Worm (Caenorhabditis elegans) whole organism, mixed stage, embryonic: ENCODE results near the gene F55A4.13.

Experiments
- M03D4.4 ChIP-seq: sonication (generic microtip); optimal IDR thresholded peaks from 2 replicates; lab custom pipeline; 2017; ENCODE audit warnings: mild to moderate bottlenecking, missing genetic modification characterization, missing compliant biosample characterization
- bed-3 ChIP-seq: fragments of 200-800 bp; sonication (Bioruptor generic); optimal IDR thresholded peaks from 3 replicates; lab custom pipeline; 2018; ENCODE audit warnings: mild to moderate bottlenecking, missing genetic modification characterization, moderate library complexity, missing compliant biosample characterization
- ceh-39 ChIP-seq: fragments of 150-350 bp; optimal IDR thresholded peaks from 2 replicates; lab custom pipeline; 2014; ENCODE audit warnings: missing biosample characterization, missing genetic modification characterization
- ceh-83 ChIP-seq: fragments of 200-800 bp; sonication (Bioruptor generic); optimal IDR thresholded peaks from 2 replicates; lab custom pipeline; 2018; ENCODE audit warnings: mild to moderate bottlenecking, missing genetic modification characterization, missing compliant biosample characterization
- ces-1 ChIP-seq: fragments of 150-350 bp; optimal IDR thresholded peaks from 2 replicates; lab custom pipeline; 2014; ENCODE audit warnings: missing biosample characterization, missing genetic modification reagents, missing genetic modification characterization
- cnd-1 ChIP-seq: fragments of 200-800 bp; sonication (Bioruptor generic); optimal IDR thresholded peaks from 2 replicates; lab custom pipeline; 2018; ENCODE audit warnings: mild to moderate bottlenecking, missing genetic modification characterization, missing compliant biosample characterization
- drap-1 ChIP-seq: fragments of 200-800 bp; sonication (Bioruptor generic); optimal IDR thresholded peaks from 3 replicates; lab custom pipeline; 2018; ENCODE audit warnings: mild to moderate bottlenecking, missing genetic modification characterization, missing compliant biosample characterization
- elt-1 ChIP-seq: sonication (generic microtip); optimal IDR thresholded peaks from 2 replicates; lab custom pipeline; 2017; ENCODE audit warnings: missing genetic modification characterization, mild to moderate bottlenecking, missing compliant biosample characterization, antibody characterized with exemption, moderate library complexity, borderline replicate concordance; ENCODE audit not compliant: insufficient read depth
- flh-1 ChIP-seq: fragments of 200-800 bp; sonication (Bioruptor generic); optimal IDR thresholded peaks from 2 replicates; lab custom pipeline; 2018; ENCODE audit warnings: mild to moderate bottlenecking, missing genetic modification characterization, moderate library complexity, missing compliant biosample characterization
- ham-2 ChIP-seq: fragments of 200-800 bp; sonication (Bioruptor generic); optimal IDR thresholded peaks from 2 replicates; lab custom pipeline; 2018; ENCODE audit warnings: mild to moderate bottlenecking, missing genetic modification characterization, missing compliant biosample characterization
- hlh-1 ChIP-seq: fragments of 150-350 bp; optimal IDR thresholded peaks from 2 replicates; lab custom pipeline; 2014; ENCODE audit warnings: missing biosample characterization, missing genetic modification reagents, missing genetic modification characterization
- lin-13 ChIP-seq: fragments of 150-350 bp; optimal IDR thresholded peaks from 2 replicates; lab custom pipeline; 2014; ENCODE audit warnings: missing biosample characterization, missing genetic modification characterization
- lsy-2 ChIP-seq: fragments of 150-350 bp; optimal IDR thresholded peaks from 2 replicates; lab custom pipeline; 2014; ENCODE audit warnings: missing biosample characterization, missing genetic modification characterization
- mep-1 ChIP-seq: fragments of 150-350 bp; optimal IDR thresholded peaks from 2 replicates; lab custom pipeline; 2017; ENCODE audit warnings: missing biosample characterization, missing genetic modification reagents, missing genetic modification characterization, inconsistent platforms
- mls-2 ChIP-seq: sonication (generic microtip); optimal IDR thresholded peaks from 2 replicates; lab custom pipeline; 2016; ENCODE audit warnings: mild to moderate bottlenecking, missing genetic modification characterization, moderate library complexity, missing compliant biosample characterization
- nhr-28 ChIP-seq: fragments of 150-350 bp; optimal IDR thresholded peaks from 2 replicates; lab custom pipeline; 2014; ENCODE audit warnings: missing biosample characterization, missing genetic modification characterization
- nhr-76 ChIP-seq: sonication (generic microtip); optimal IDR thresholded peaks from 2 replicates; lab custom pipeline; 2017; ENCODE audit warnings: missing biosample characterization, missing genetic modification characterization
- pha-4 ChIP-seq: fragments of 150-350 bp; optimal IDR thresholded peaks from 2 replicates; lab custom pipeline; 2018; ENCODE audit warnings: missing biosample characterization, missing genetic modification reagents, missing genetic modification characterization
- sem-2 ChIP-seq: fragments of 200-800 bp; sonication (Bioruptor generic); optimal IDR thresholded peaks from 2 replicates; lab custom pipeline; 2018; ENCODE audit warnings: mild to moderate bottlenecking, missing genetic modification characterization, missing compliant biosample characterization
- sptf-1 ChIP-seq: sonication (generic microtip); optimal IDR thresholded peaks from 2 replicates; lab custom pipeline; 2017; ENCODE audit warnings: mild to moderate bottlenecking, missing genetic modification characterization, moderate library complexity, missing compliant biosample characterization
- tbx-8 ChIP-seq: fragments of 200-800 bp; sonication (Bioruptor generic); optimal IDR thresholded peaks from 2 replicates; lab custom pipeline; 2018; ENCODE audit warnings: mild to moderate bottlenecking, missing genetic modification characterization, moderate library complexity, missing compliant biosample characterization
- unc-120 ChIP-seq: sonication (generic microtip); optimal IDR thresholded peaks from 2 replicates; lab custom pipeline; 2017; ENCODE audit warnings: missing genetic modification characterization, missing compliant biosample characterization; ENCODE audit not compliant: poor library complexity, severe bottlenecking
- unc-39 ChIP-seq: fragments of 150-350 bp; optimal IDR thresholded peaks from 2 replicates; lab custom pipeline; 2014; ENCODE audit warnings: missing biosample characterization, missing genetic modification characterization
- unc-62 ChIP-seq: fragments of 150-350 bp; optimal IDR thresholded peaks from 2 replicates; lab custom pipeline; 2014; ENCODE audit warnings: missing biosample characterization, missing genetic modification reagents, missing genetic modification characterization
- ztf-11 ChIP-seq: fragments of 150-350 bp; optimal IDR thresholded peaks from 2 replicates; lab custom pipeline; 2014; ENCODE audit warnings: missing biosample characterization, missing genetic modification characterization

The F55A4.13 gene

DNA sequence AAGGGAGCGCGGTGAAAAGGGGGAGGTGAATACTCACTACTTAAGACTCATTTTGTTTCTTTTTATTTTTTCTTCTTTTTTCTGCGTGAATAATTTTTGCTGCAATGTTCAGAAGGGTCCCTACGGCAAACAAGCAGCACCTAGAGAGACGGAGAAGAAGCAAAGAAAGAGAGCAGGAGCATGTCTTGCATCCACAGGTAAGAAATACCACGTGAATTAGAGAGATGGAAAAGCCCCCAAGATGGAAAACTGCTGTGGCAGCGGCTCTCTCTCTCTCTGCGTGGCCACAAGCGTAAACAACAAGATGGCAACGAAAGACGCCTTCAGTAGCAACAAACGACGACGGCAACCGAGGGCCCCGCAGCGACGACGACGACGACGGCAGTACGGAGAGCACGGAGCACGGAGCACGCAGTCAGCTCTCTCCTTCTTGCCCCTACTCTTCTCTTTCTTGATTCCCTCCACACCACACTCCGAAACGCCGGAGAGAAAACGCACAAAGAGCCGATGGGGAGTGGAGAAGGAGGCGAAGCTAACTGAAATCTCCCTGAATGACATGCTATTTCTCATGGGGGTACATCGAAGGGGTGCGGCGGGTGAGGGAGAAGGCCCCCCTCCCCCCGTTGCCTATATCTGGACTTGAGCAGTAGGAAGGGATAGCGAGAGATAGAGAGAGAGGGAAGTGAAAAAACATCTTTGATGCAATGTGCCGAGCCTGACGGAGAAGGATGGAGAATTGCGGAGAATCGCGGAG lies 24.5 kb downstream of the F55A4.13 start:
- TF ChIP-seq ztf-11: peak; percentile 72
- TF ChIP-seq tbx-8 (GFP tag; lab: Kevin White, UChicago): no peak
- TF ChIP-seq ces-1 (GFP tag; lab: Kevin White, UChicago): peak; percentile 56
- no peak for TF ChIP-seq bed-3
- no peak for TF ChIP-seq M03D4.4 (tag; lab: Kevin White, UChicago)
- TF ChIP-seq ceh-39: no peak
- no peak for TF ChIP-seq ceh-83 (GFP tag; lab: Kevin White, UChicago)
- TF ChIP-seq drap-1 (GFP tag; lab: Kevin White, UChicago): peak; percentile 59
- TF ChIP-seq mls-2 (tag; lab: Kevin White, UChicago): peak; percentile 10
- peak; percentile 30 for TF ChIP-seq lsy-2
- peak; percentile 20 for TF ChIP-seq ham-2 (GFP tag; lab: Kevin White, UChicago)
- TF ChIP-seq unc-39 (tag; lab: Kevin White, UChicago): no peak
- peak; percentile 21 for TF ChIP-seq hlh-1 (tag; lab: Kevin White, UChicago)
- no peak for TF ChIP-seq flh-1 (GFP tag; lab: Kevin White, UChicago)
- peak; percentile 30 for TF ChIP-seq unc-62 (GFP tag; lab: Kevin White, UChicago)
- peak; percentile 99 for TF ChIP-seq unc-120 (tag; lab: Kevin White, UChicago)
- peak; percentile 65 for TF ChIP-seq mep-1 (tag; lab: Kevin White, UChicago)
- TF ChIP-seq cnd-1 (tag; lab: Kevin White, UChicago): peak; percentile 28
- no peak for TF ChIP-seq pha-4

- TF ChIP-seq ceh-83 (GFP tag; lab: Kevin White, UChicago) (no peak), lin-13 (tag; lab: Kevin White, UChicago) (no peak), lsy-2 (no peak), sptf-1 (tag; lab: Kevin White, UChicago) (no peak), hlh-1 (tag; lab: Kevin White, UChicago) (no peak), mep-1 (tag; lab: Kevin White, UChicago) (no peak), unc-120 (tag; lab: Kevin White, UChicago) (no peak), nhr-76 (tag; lab: Kevin White, UChicago) (no peak)
Observed at ce11 chrX:991274-991673, 26.1 kb downstream of the F55A4.13 start, which contains the start of the genes C09E10.3 and dgk-1. Gene C09E10.3 (minus strand): TSS chrX:991374. Gene dgk-1 (minus strand): TSS chrX:991456.

DNA sequence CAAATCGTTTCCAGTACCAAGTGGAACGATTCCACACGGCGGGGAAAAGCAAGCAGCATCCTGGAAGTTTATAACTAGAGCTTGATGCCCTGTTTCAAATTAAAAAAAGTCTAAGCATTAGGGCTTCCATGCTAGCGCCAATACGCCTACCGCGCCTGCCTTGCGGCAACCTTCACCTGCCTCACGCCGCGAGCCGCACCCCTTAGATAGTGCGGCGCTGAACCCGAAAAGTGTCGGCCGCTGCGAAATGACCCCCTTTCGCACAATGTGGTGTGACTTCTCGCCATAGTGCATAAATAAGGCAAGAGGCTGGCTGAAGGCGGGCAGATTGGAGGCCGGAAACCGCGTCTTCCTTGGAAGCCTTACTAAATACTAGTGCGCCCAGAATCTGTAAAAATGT lies 30.9 kb downstream of the F55A4.13 start:
- TF ChIP-seq bed-3: no peak
- no peak for TF ChIP-seq lsy-2
- no peak for TF ChIP-seq sem-2 (GFP tag; lab: Kevin White, UChicago)
- TF ChIP-seq unc-39 (tag; lab: Kevin White, UChicago): no peak
- TF ChIP-seq M03D4.4 (tag; lab: Kevin White, UChicago): no peak
- no peak for TF ChIP-seq nhr-28 (tag; lab: Kevin White, UChicago)
- no peak for TF ChIP-seq ces-1 (GFP tag; lab: Kevin White, UChicago)
- no peak for TF ChIP-seq pha-4
- no peak for TF ChIP-seq drap-1 (GFP tag; lab: Kevin White, UChicago)
- TF ChIP-seq, all 35 proteins: peak for 0

- TF ChIP-seq ceh-83 (GFP tag; lab: Kevin White, UChicago): no peak
- no peak for TF ChIP-seq nhr-76 (tag; lab: Kevin White, UChicago)
- no peak for TF ChIP-seq mls-2 (tag; lab: Kevin White, UChicago)
Observed at ce11 chrX:982598-982997, 34.8 kb downstream of the F55A4.13 start.

- TF ChIP-seq sem-2 (GFP tag; lab: Kevin White, UChicago): no peak
- TF ChIP-seq elt-1 (tag; lab: Kevin White, UChicago): peak; percentile 63
- TF ChIP-seq, all 35 proteins: peak for 1
Observed at ce11 chrX:980252-981009, 36.9 kb downstream of the F55A4.13 start, which contains the start of gene C44C1.1. Gene C44C1.1 (plus strand): TSS chrX:980776.
